Worm (Caenorhabditis elegans): ENCODE results near the gene Y38E10A.22.

ce11 chrII:12694112-12694511, 16.5 kb upstream of the Y38E10A.22 start, which contains the start of gene tbc-17:
- TF ChIP-seq ceh-9 (tag; optimal IDR thresholded peaks at IDR 0.05) (no peak), ZK546.5 (tag; optimal IDR thresholded peaks at IDR 0.05) (no peak), nhr-237 (tag; optimal IDR thresholded peaks at IDR 0.05) (no peak), fkh-10 (GFP tag; optimal IDR thresholded peaks at IDR 0.05) (no peak), fkh-2 (tag; optimal IDR thresholded peaks at IDR 0.05) (no peak), ztf-4 (tag; optimal IDR thresholded peaks at IDR 0.05) (no peak), lin-39 (tag; optimal IDR thresholded peaks at IDR 0.05) (no peak), ceh-16 (tag; optimal IDR thresholded peaks at IDR 0.05) (no peak)
